Fruit fly (Drosophila melanogaster) whole organism, wandering third instar larva: ENCODE data around the gene Gabat.
A peak's percentile ranks its signal among the peaks of the same experiment; 100 is the strongest.

ENCODE experiments used
- Abd-B ChIP-seq: fragments of >200 bp; optimal IDR thresholded peaks from 2 replicates; lab custom pipeline; 2017; ENCODE audit warnings: missing biosample characterization, missing genetic modification characterization
- CG32264 ChIP-seq: fragments of 200-800 bp; sonication (Bioruptor generic); optimal IDR thresholded peaks from 2 replicates; lab custom pipeline; 2016; ENCODE audit warnings: missing biosample characterization, missing genetic modification characterization
- CG9705 ChIP-seq: fragments of 200-800 bp; sonication (Bioruptor generic); optimal IDR thresholded peaks from 2 replicates; lab custom pipeline; 2018; ENCODE audit warnings: missing biosample characterization, mild to moderate bottlenecking, missing genetic modification characterization
- CrebA ChIP-seq: fragments of 200-800 bp; sonication (Bioruptor generic); optimal IDR thresholded peaks from 2 replicates; lab custom pipeline; 2016; ENCODE audit warnings: missing biosample characterization, mild to moderate bottlenecking, missing genetic modification characterization, borderline replicate concordance
- Dfd ChIP-seq: fragments of >200 bp; optimal IDR thresholded peaks from 2 replicates; lab custom pipeline; 2017; ENCODE audit warnings: missing biosample characterization, missing genetic modification characterization
- Dif ChIP-seq: fragments of 200-275, 200-300 bp; sonication (Bioruptor generic); optimal IDR thresholded peaks from 2 replicates; lab custom pipeline; 2018; ENCODE audit warnings: missing biosample characterization, missing genetic modification characterization; ENCODE audit not compliant: partially characterized antibody
- GATAd ChIP-seq: sonication (Bioruptor generic); optimal IDR thresholded peaks from 2 replicates; lab custom pipeline; 2016; ENCODE audit warnings: missing biosample characterization, missing genetic modification characterization
- HLH106 ChIP-seq: fragments of 200-800 bp; optimal IDR thresholded peaks from 3 replicates; lab custom pipeline; 2019; ENCODE audit warnings: missing biosample characterization, mild to moderate bottlenecking, missing genetic modification characterization, moderate library complexity
- Hnf4 ChIP-seq: fragments of 200-800 bp; sonication (Bioruptor generic); optimal IDR thresholded peaks from 2 replicates; lab custom pipeline; 2016; ENCODE audit warnings: missing biosample characterization, mild to moderate bottlenecking, missing genetic modification characterization
- Hr78 ChIP-seq: fragments of >200 bp; optimal IDR thresholded peaks from 2 replicates; lab custom pipeline; 2017; ENCODE audit warnings: missing biosample characterization, missing genetic modification characterization
- Hr83 ChIP-seq: fragments of 200-300 bp; sonication (Bioruptor generic); optimal IDR thresholded peaks from 2 replicates; lab custom pipeline; 2016; ENCODE audit warnings: missing biosample characterization, mild to moderate bottlenecking, missing genetic modification characterization, moderate library complexity; ENCODE audit not compliant: poor library complexity, severe bottlenecking
- Jra ChIP-seq: sonication (Bioruptor generic); optimal IDR thresholded peaks from 2 replicates; lab custom pipeline; 2016; ENCODE audit warnings: missing biosample characterization, missing genetic modification characterization
- Mio ChIP-seq: sonication (Bioruptor generic); optimal IDR thresholded peaks from 2 replicates; lab custom pipeline; 2016; ENCODE audit warnings: missing biosample characterization, missing genetic modification characterization
- Myc ChIP-seq: fragments of >200 bp; optimal IDR thresholded peaks from 2 replicates; lab custom pipeline; 2017
- N ChIP-seq: fragments of >200 bp; optimal IDR thresholded peaks from 2 replicates; lab custom pipeline; 2018; ENCODE audit warnings: missing biosample characterization, missing external identifiers, missing genetic modification characterization
- OdsH ChIP-seq: fragments of 200-800 bp; sonication (Bioruptor generic); optimal IDR thresholded peaks from 2 replicates; lab custom pipeline; 2016; ENCODE audit warnings: missing biosample characterization, mild to moderate bottlenecking, missing genetic modification characterization
- Rel ChIP-seq, 2 experiments: fragments of 200-800 bp; sonication (Bioruptor generic) in 1 of 2; optimal IDR thresholded peaks; 2 replicates in 1 of 2; 3 replicates in 1 of 2; lab custom pipeline; 2016 to 2019; ENCODE audit warnings: mild to moderate bottlenecking in 2 of 2, missing biosample characterization in 2 of 2, missing genetic modification characterization in 2 of 2, moderate library complexity in 1 of 2
- Sp1 ChIP-seq: fragments of 200-800 bp; sonication (Bioruptor generic); optimal IDR thresholded peaks from 3 replicates; lab custom pipeline; 2019; ENCODE audit warnings: missing biosample characterization, mild to moderate bottlenecking, missing genetic modification characterization, moderate library complexity
- Vsx2 ChIP-seq: fragments of 200-300, 225-300 bp; sonication (Bioruptor generic); optimal IDR thresholded peaks from 2 replicates; lab custom pipeline; 2018; ENCODE audit warnings: missing biosample characterization, missing genetic modification characterization; ENCODE audit not compliant: partially characterized antibody
- br ChIP-seq: fragments of 200-800 bp; sonication (Bioruptor generic); optimal IDR thresholded peaks from 2 replicates; lab custom pipeline; 2016; ENCODE audit warnings: missing biosample characterization, missing genetic modification characterization
- brk ChIP-seq: fragments of 200-800 bp; sonication (Bioruptor generic); optimal IDR thresholded peaks from 2 replicates; lab custom pipeline; 2016; ENCODE audit warnings: missing biosample characterization, mild to moderate bottlenecking, missing genetic modification characterization
- dl ChIP-seq, 2 experiments: fragments of 175-275, 200-275 bp in 1 of 2; fragments of 200-275 bp in 1 of 2; sonication (Bioruptor generic); optimal IDR thresholded peaks; lab custom pipeline; 2018; ENCODE audit warnings: mild to moderate bottlenecking in 2 of 2, missing biosample characterization in 2 of 2, missing genetic modification characterization in 2 of 2, moderate library complexity in 2 of 2; ENCODE audit not compliant: partially characterized antibody in 2 of 2, insufficient read depth in 1 of 2
- dmrt93B ChIP-seq: fragments of 200-800 bp; sonication (Bioruptor generic); optimal IDR thresholded peaks from 2 replicates; lab custom pipeline; 2018; ENCODE audit warnings: missing biosample characterization, mild to moderate bottlenecking, missing genetic modification characterization
- dsf ChIP-seq: sonication (Bioruptor generic); optimal IDR thresholded peaks from 2 replicates; lab custom pipeline; 2016; ENCODE audit warnings: missing biosample characterization, missing genetic modification characterization, borderline replicate concordance
- ey ChIP-seq: fragments of 200-800 bp; sonication (Bioruptor generic); optimal IDR thresholded peaks from 2 replicates; lab custom pipeline; 2016; ENCODE audit warnings: missing biosample characterization, missing genetic modification characterization
- foxo ChIP-seq, 2 experiments: fragments of 200-800 bp; sonication (Bioruptor generic); optimal IDR thresholded peaks; 2 replicates in 1 of 2; 3 replicates in 1 of 2; lab custom pipeline; 2016 to 2017; ENCODE audit warnings: missing biosample characterization in 2 of 2, missing genetic modification characterization in 2 of 2
- fru ChIP-seq: fragments of 200-800 bp; sonication (Bioruptor generic); optimal IDR thresholded peaks from 3 replicates; lab custom pipeline; 2016; ENCODE audit warnings: missing biosample characterization, mild to moderate bottlenecking, missing genetic modification characterization
- h ChIP-seq: fragments of 200-800 bp; sonication (Bioruptor generic); optimal IDR thresholded peaks from 3 replicates; lab custom pipeline; 2016; ENCODE audit warnings: missing biosample characterization, mild to moderate bottlenecking, missing genetic modification characterization
- jim ChIP-seq: fragments of 175-275, 200-325 bp; sonication (Bioruptor generic); optimal IDR thresholded peaks from 2 replicates; lab custom pipeline; 2016; ENCODE audit warnings: missing biosample characterization, mild to moderate bottlenecking, missing genetic modification characterization
- lola ChIP-seq: fragments of >200 bp; optimal IDR thresholded peaks from 2 replicates; lab custom pipeline; 2017; ENCODE audit warnings: missing biosample characterization, missing genetic modification characterization
- pan ChIP-seq: fragments of >200 bp; optimal IDR thresholded peaks from 2 replicates; lab custom pipeline; 2017
- psq ChIP-seq: fragments of 200-800 bp; sonication (Bioruptor generic); optimal IDR thresholded peaks from 3 replicates; lab custom pipeline; 2017; ENCODE audit warnings: missing biosample characterization, mild to moderate bottlenecking, missing genetic modification characterization, moderate library complexity
- rgr ChIP-seq: fragments of 200-800 bp; sonication (Bioruptor generic); optimal IDR thresholded peaks from 3 replicates; lab custom pipeline; 2016; ENCODE audit warnings: missing biosample characterization, mild to moderate bottlenecking, missing genetic modification characterization
- sage ChIP-seq: fragments of 200-800 bp; sonication (Bioruptor generic); optimal IDR thresholded peaks from 2 replicates; lab custom pipeline; 2016; ENCODE audit warnings: missing biosample characterization, mild to moderate bottlenecking, missing genetic modification characterization
- sv ChIP-seq: fragments of 200-800 bp; sonication (Bioruptor generic); optimal IDR thresholded peaks from 3 replicates; lab custom pipeline; 2016; ENCODE audit warnings: missing biosample characterization, missing genetic modification characterization
- tai ChIP-seq: sonication (Bioruptor generic); optimal IDR thresholded peaks from 2 replicates; lab custom pipeline; 2016; ENCODE audit warnings: missing biosample characterization, missing genetic modification characterization
- woc ChIP-seq: sonication (Bioruptor generic); optimal IDR thresholded peaks from 2 replicates; lab custom pipeline; 2016; ENCODE audit warnings: missing biosample characterization, mild to moderate bottlenecking, missing genetic modification characterization

The Gabat gene

DNA sequence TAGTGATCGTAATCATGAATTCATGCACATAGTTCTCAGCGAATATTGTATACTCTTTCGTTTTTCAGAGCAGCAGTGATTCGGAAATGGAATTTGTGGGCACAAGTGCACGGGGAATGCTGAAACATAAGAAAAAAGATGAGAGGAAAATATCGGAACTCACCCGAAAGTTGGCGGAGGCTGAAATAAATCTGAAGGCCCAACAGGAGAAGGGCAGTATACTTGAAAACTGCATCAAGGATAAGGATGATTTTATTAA, 2.7 kb upstream of the Gabat start:
- TF ChIP-seq dmrt93B (GFP tag; lab: Kevin White, UChicago) (no peak), Myc (lab: Kevin White, UChicago) (no peak), Mio (GFP tag; lab: Kevin White, UChicago) (no peak), jim (GFP tag; lab: Kevin White, UChicago) (no peak), Sp1 (GFP tag; lab: Kevin White, UChicago) (no peak), ey (GFP tag; lab: Kevin White, UChicago) (no peak), OdsH (GFP tag; lab: Kevin White, UChicago) (no peak), tai (GFP tag; lab: Kevin White, UChicago) (no peak), rgr (GFP tag; lab: Kevin White, UChicago) (no peak), sage (GFP tag; lab: Kevin White, UChicago) (no peak), br (GFP tag; lab: Kevin White, UChicago) (no peak), Hnf4 (no peak), GATAd (no peak), Dif (no peak), Hr78 (no peak), CG32264 (GFP tag; lab: Kevin White, UChicago) (no peak)

DNA sequence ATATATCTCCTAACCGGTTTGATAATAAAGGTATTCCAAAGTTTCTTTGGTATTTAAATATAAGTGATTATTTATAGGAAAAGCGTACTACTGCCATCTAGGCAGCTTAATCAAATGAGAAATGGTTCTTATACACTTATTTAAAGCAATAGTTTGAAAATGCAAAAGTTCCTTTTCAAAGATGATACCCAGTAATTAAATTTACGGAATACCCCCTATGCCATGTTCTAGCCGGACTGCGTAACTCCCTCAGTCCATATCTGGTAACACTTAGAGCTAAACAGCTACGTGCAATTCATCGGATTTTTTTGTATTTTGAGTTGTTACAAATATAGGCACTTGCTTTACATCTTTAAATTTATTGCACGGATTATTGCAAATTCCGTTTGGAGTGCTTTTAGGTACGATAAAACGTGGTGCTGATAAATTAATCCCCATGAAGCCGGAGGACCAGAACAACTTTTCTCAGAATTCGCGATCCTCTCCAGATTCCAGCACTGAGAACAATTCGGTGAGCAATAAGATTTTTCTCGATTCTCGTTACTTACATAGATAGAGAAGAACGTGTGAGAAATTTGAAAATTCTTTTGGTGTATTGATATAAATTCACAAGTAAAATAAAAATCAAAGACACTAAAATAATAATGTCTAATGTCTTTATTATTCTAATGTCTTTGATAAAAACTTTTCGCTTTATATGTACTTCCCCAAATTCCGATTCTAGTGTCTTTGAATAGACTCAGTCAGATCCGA, 2.2 kb upstream of the Gabat start, which contains the start of gene CG7668:
TSS of gene CG7668 (plus strand) at position 255 of the 753 bp plus-strand sequence.
- TF ChIP-seq Dfd (GFP tag; lab: Kevin White, UChicago) (no peak), br (GFP tag; lab: Kevin White, UChicago) (peak; percentile 89), brk (GFP tag; lab: Kevin White, UChicago) (peak; percentile 86), Hnf4 (peak; percentile 87), sage (GFP tag; lab: Kevin White, UChicago) (peak; percentile 73), HLH106 (peak; percentile 95), GATAd (peak; percentile 37), sv (peak; percentile 85), h (GFP tag; lab: Kevin White, UChicago) (peak; percentile 93), pan (peak; percentile 28), Jra (GFP tag; lab: Kevin White, UChicago) (peak; percentile 75), psq (peak; percentile 81), Sp1 (GFP tag; lab: Kevin White, UChicago) (peak; percentile 95), tai (GFP tag; lab: Kevin White, UChicago) (peak; percentile 75), dsf (peak; percentile 69), Myc (lab: Kevin White, UChicago) (no peak), jim (GFP tag; lab: Kevin White, UChicago) (no peak), lola (GFP tag; lab: Kevin White, UChicago) (no peak), CG9705 (GFP tag; lab: Kevin White, UChicago) (peak; percentile 89), woc (GFP tag; lab: Kevin White, UChicago) (peak; percentile 79), CrebA (peak; percentile 63), CG32264 (GFP tag; lab: Kevin White, UChicago) (peak; percentile 65), ey (GFP tag; lab: Kevin White, UChicago) (peak; percentile 88), foxo (GFP tag; optimal IDR thresholded peaks at IDR 0.05; lab: Kevin White, UChicago) (peak in 1 of 2 experiments; percentile 94), Dif (no peak), fru (GFP tag; lab: Kevin White, UChicago) (peak; percentile 91), dl (GFP tag; optimal IDR thresholded peaks at IDR 0.05; lab: Kevin White, UChicago; ENCODE audit: insufficient read depth in 1 of 2, partially characterized antibody in 2 of 2) (no peak), Rel (GFP tag; optimal IDR thresholded peaks at IDR 0.05; lab: Kevin White, UChicago) (peak; percentile 40), Rel (tag; optimal IDR thresholded peaks at IDR 0.05; lab: Kevin White, UChicago) (peak; percentile 80), rgr (GFP tag; lab: Kevin White, UChicago) (peak; percentile 93), OdsH (GFP tag; lab: Kevin White, UChicago) (peak; percentile 90), Vsx2 (GFP tag; lab: Kevin White, UChicago) (no peak), N (GFP tag; lab: Kevin White, UChicago) (no peak), dmrt93B (GFP tag; lab: Kevin White, UChicago) (peak; percentile 76), Abd-B (no peak), Hr83 (GFP tag; lab: Kevin White, UChicago) (peak; percentile 81)
- TF ChIP-seq, all 38 proteins: peak for 26
